Worm (Caenorhabditis elegans) whole organism, L2 larva: ENCODE measurements around the gene cut-3.

ENCODE experiments used
- C34F6.9 ChIP-seq: fragments of 150-350 bp; optimal IDR thresholded peaks from 2 replicates; lab custom pipeline; 2014; ENCODE audit warnings: missing biosample characterization, missing genetic modification characterization
- F13H6.1 ChIP-seq: sonication (generic microtip); optimal IDR thresholded peaks from 2 replicates; lab custom pipeline; 2016; ENCODE audit warnings: missing genetic modification characterization, missing compliant biosample characterization
- R02D3.7 ChIP-seq: fragments of 150-350 bp; optimal IDR thresholded peaks from 2 replicates; lab custom pipeline; 2014; ENCODE audit warnings: missing biosample characterization, missing genetic modification characterization
- ZK546.5 ChIP-seq: sonication (generic microtip); optimal IDR thresholded peaks from 2 replicates; lab custom pipeline; 2017; ENCODE audit warnings: missing biosample characterization, missing genetic modification characterization
- alr-1 ChIP-seq: fragments of 150-350 bp; optimal IDR thresholded peaks from 2 replicates; lab custom pipeline; 2014; ENCODE audit warnings: missing biosample characterization, missing genetic modification characterization
- aly-2 ChIP-seq: fragments of 150-350 bp; optimal IDR thresholded peaks from 2 replicates; lab custom pipeline; 2014; ENCODE audit warnings: missing biosample characterization, missing genetic modification characterization
- ama-1 ChIP-seq: fragments of 150-350 bp; optimal IDR thresholded peaks from 2 replicates; lab custom pipeline; 2018; ENCODE audit warnings: inconsistent platforms
- ceh-16 ChIP-seq: fragments of 150-350 bp; optimal IDR thresholded peaks from 2 replicates; lab custom pipeline; 2014; ENCODE audit warnings: missing biosample characterization, missing genetic modification characterization
- ceh-82 ChIP-seq: fragments of 150-350 bp; optimal IDR thresholded peaks from 2 replicates; lab custom pipeline; 2014; ENCODE audit warnings: missing biosample characterization, missing genetic modification characterization
- crh-2 ChIP-seq: sonication (generic microtip); optimal IDR thresholded peaks from 2 replicates; lab custom pipeline; 2017; ENCODE audit warnings: missing biosample characterization, missing genetic modification characterization
- egl-27 ChIP-seq: sonication (generic microtip); optimal IDR thresholded peaks from 3 replicates; lab custom pipeline; 2017; ENCODE audit warnings: missing biosample characterization, missing genetic modification reagents, missing genetic modification characterization
- elt-3 ChIP-seq: sonication (generic microtip); optimal IDR thresholded peaks from 2 replicates; lab custom pipeline; 2017; ENCODE audit warnings: missing biosample characterization, missing genetic modification characterization
- fos-1 ChIP-seq: fragments of 150-350 bp; optimal IDR thresholded peaks from 2 replicates; lab custom pipeline; 2014; ENCODE audit warnings: missing biosample characterization, missing genetic modification characterization
- lin-13 ChIP-seq: fragments of 150-350 bp; optimal IDR thresholded peaks from 2 replicates; lab custom pipeline; 2014; ENCODE audit warnings: missing biosample characterization, missing genetic modification reagents, missing genetic modification characterization
- lin-39 ChIP-seq: fragments of 150-350 bp; optimal IDR thresholded peaks from 2 replicates; lab custom pipeline; 2014; ENCODE audit warnings: missing biosample characterization, missing genetic modification reagents, missing genetic modification characterization
- lsy-2 ChIP-seq, 2 experiments: fragments of 150-350 bp in 1 of 2; sonication (generic microtip) in 1 of 2; optimal IDR thresholded peaks; 2 replicates each; lab custom pipeline; 2014 to 2017; ENCODE audit warnings: missing biosample characterization in 2 of 2, missing genetic modification characterization in 2 of 2
- mab-5 ChIP-seq: fragments of 150-350 bp; optimal IDR thresholded peaks from 2 replicates; lab custom pipeline; 2014; ENCODE audit warnings: missing biosample characterization, missing genetic modification characterization
- mbf-1 ChIP-seq: sonication (generic microtip); optimal IDR thresholded peaks from 2 replicates; lab custom pipeline; 2017; ENCODE audit warnings: missing biosample characterization, missing genetic modification characterization
- mdl-1 ChIP-seq, 2 experiments: fragments of 150-350 bp in 1 of 2; sonication (generic microtip) in 1 of 2; optimal IDR thresholded peaks; 2 replicates each; lab custom pipeline; 2017; ENCODE audit warnings: missing biosample characterization in 2 of 2, missing genetic modification characterization in 2 of 2
- nhr-10 ChIP-seq: sonication (generic microtip); optimal IDR thresholded peaks from 2 replicates; lab custom pipeline; 2017; ENCODE audit warnings: missing biosample characterization, missing genetic modification characterization
- nhr-11 ChIP-seq: fragments of 150-350 bp; optimal IDR thresholded peaks from 2 replicates; lab custom pipeline; 2014; ENCODE audit warnings: missing biosample characterization, missing genetic modification characterization
- nhr-12 ChIP-seq: fragments of 150-350 bp; optimal IDR thresholded peaks from 2 replicates; lab custom pipeline; 2014; ENCODE audit warnings: missing biosample characterization, missing genetic modification characterization
- nhr-129 ChIP-seq: fragments of 150-350 bp; optimal IDR thresholded peaks from 2 replicates; lab custom pipeline; 2014; ENCODE audit warnings: missing biosample characterization, missing genetic modification characterization
- nhr-21 ChIP-seq: fragments of 150-350 bp; optimal IDR thresholded peaks from 2 replicates; lab custom pipeline; 2014; ENCODE audit warnings: missing biosample characterization, missing genetic modification characterization
- nhr-25 ChIP-seq: fragments of 150-350 bp; sonication (generic microtip); optimal IDR thresholded peaks from 3 replicates; lab custom pipeline; 2014; ENCODE audit warnings: missing biosample characterization, missing genetic modification characterization
- nhr-6 ChIP-seq: fragments of 150-350 bp; optimal IDR thresholded peaks from 2 replicates; lab custom pipeline; 2014; ENCODE audit warnings: missing biosample characterization, missing genetic modification characterization
- nhr-77 ChIP-seq: fragments of 150-350 bp; optimal IDR thresholded peaks from 2 replicates; lab custom pipeline; 2014; ENCODE audit warnings: missing biosample characterization, missing genetic modification characterization
- peb-1 ChIP-seq: fragments of 150-350 bp; optimal IDR thresholded peaks from 2 replicates; lab custom pipeline; 2014; ENCODE audit warnings: missing biosample characterization, missing genetic modification characterization
- sem-4 ChIP-seq: fragments of 150-350 bp; optimal IDR thresholded peaks from 2 replicates; lab custom pipeline; 2014; ENCODE audit warnings: missing biosample characterization, missing genetic modification reagents, missing genetic modification characterization
- sma-3 ChIP-seq: sonication (generic microtip); optimal IDR thresholded peaks from 2 replicates; lab custom pipeline; 2016; ENCODE audit warnings: missing genetic modification reagents, missing genetic modification characterization, missing compliant biosample characterization
- sma-9 ChIP-seq, 2 experiments: fragments of 150-350 bp in 1 of 2; sonication (generic microtip) in 1 of 2; optimal IDR thresholded peaks; 2 replicates each; lab custom pipeline; 2014 to 2016; ENCODE audit warnings: missing genetic modification characterization in 2 of 2, mild to moderate bottlenecking in 1 of 2, missing biosample characterization in 1 of 2, missing compliant biosample characterization in 1 of 2, missing genetic modification reagents in 1 of 2, moderate library complexity in 1 of 2
- snpc-4 ChIP-seq: fragments of 150-350 bp; optimal IDR thresholded peaks from 2 replicates; lab custom pipeline; 2014; ENCODE audit warnings: missing biosample characterization, missing genetic modification characterization
- unc-55 ChIP-seq: fragments of 150-350 bp; sonication (generic microtip); optimal IDR thresholded peaks from 3 replicates; lab custom pipeline; 2014; ENCODE audit warnings: missing biosample characterization, missing genetic modification reagents, missing genetic modification characterization
- unc-62 ChIP-seq: fragments of 150-350 bp; optimal IDR thresholded peaks from 2 replicates; lab custom pipeline; 2014; ENCODE audit warnings: missing biosample characterization, missing genetic modification reagents, missing genetic modification characterization
- zag-1 ChIP-seq: fragments of 150-350 bp; optimal IDR thresholded peaks from 2 replicates; lab custom pipeline; 2014; ENCODE audit warnings: missing biosample characterization, missing genetic modification characterization
- ztf-4 ChIP-seq: fragments of 150-350 bp; optimal IDR thresholded peaks from 2 replicates; lab custom pipeline; 2014; ENCODE audit warnings: missing biosample characterization, missing genetic modification characterization

Gene cut-3

ce11 chrII:8483124-8483792 lies 36.6 kb upstream of the cut-3 start (continued):
- TF ChIP-seq nhr-12 (tag; lab: Kevin White, UChicago): no peak
- peak; percentile 26 for TF ChIP-seq nhr-11 (tag; lab: Kevin White, UChicago)
- TF ChIP-seq mdl-1 (tag; optimal IDR thresholded peaks at IDR 0.05; lab: Kevin White, UChicago): no peak
- TF ChIP-seq unc-55 (GFP tag; lab: Kevin White, UChicago): peak; percentile 12
- TF ChIP-seq sma-3 (GFP tag; lab: Kevin White, UChicago): no peak
- no peak for TF ChIP-seq ZK546.5
- no peak for TF ChIP-seq egl-27 (tag; lab: Kevin White, UChicago)
- no peak for TF ChIP-seq unc-62 (GFP tag; lab: Kevin White, UChicago)
- TF ChIP-seq ceh-82: no peak
- TF ChIP-seq alr-1 (tag; lab: Kevin White, UChicago): no peak
- TF ChIP-seq lin-13: no peak
- no peak for TF ChIP-seq nhr-21 (tag; lab: Kevin White, UChicago)
- no peak for TF ChIP-seq sma-9 (GFP tag; optimal IDR thresholded peaks at IDR 0.05; lab: Kevin White, UChicago)
- TF ChIP-seq sma-9 (tag; optimal IDR thresholded peaks at IDR 0.05; lab: Kevin White, UChicago): no peak
- TF ChIP-seq lin-39 (tag; lab: Kevin White, UChicago): no peak
- no peak for TF ChIP-seq nhr-10 (tag; lab: Kevin White, UChicago)

ce11 chrII:8481731-8482253 lies 35.2 kb upstream of the cut-3 start, which contains the start of gene M05D6.5:
Gene M05D6.5 (minus strand): TSS chrII:8482203.
- TF ChIP-seq alr-1 (tag; lab: Kevin White, UChicago) (no peak), ztf-4 (tag; lab: Kevin White, UChicago) (peak; percentile 67), mab-5 (tag; lab: Kevin White, UChicago) (no peak), sem-4 (no peak), snpc-4 (tag; lab: Kevin White, UChicago) (no peak), nhr-77 (no peak), ama-1 (peak; percentile 20), mbf-1 (tag; lab: Kevin White, UChicago) (no peak)

- TF ChIP-seq ztf-4 (tag; lab: Kevin White, UChicago): peak; percentile 58
- TF ChIP-seq ama-1: no peak
- peak; percentile 41 for TF ChIP-seq C34F6.9 (tag; lab: Kevin White, UChicago)
- peak; percentile 29 for TF ChIP-seq nhr-129 (tag; lab: Kevin White, UChicago)
- TF ChIP-seq sma-9 (GFP tag; optimal IDR thresholded peaks at IDR 0.05; lab: Kevin White, UChicago): peak; percentile 68
- no peak for TF ChIP-seq sma-9 (tag; optimal IDR thresholded peaks at IDR 0.05; lab: Kevin White, UChicago)
- no peak for TF ChIP-seq peb-1 (tag; lab: Kevin White, UChicago)
- peak; percentile 4 for TF ChIP-seq F13H6.1 (tag; lab: Kevin White, UChicago)
- no peak for TF ChIP-seq ZK546.5
- TF ChIP-seq fos-1 (tag; lab: Kevin White, UChicago): peak; percentile 5
- TF ChIP-seq crh-2 (tag; lab: Kevin White, UChicago): peak; percentile 2
- peak in 1 of 2 experiments; percentile 24 for TF ChIP-seq lsy-2 (tag; optimal IDR thresholded peaks at IDR 0.05; lab: Kevin White, UChicago)
- TF ChIP-seq alr-1 (tag; lab: Kevin White, UChicago): no peak
These were observed 34.5 kb upstream of the cut-3 start for ce11 chrII:8481033-8481708.

- no peak for TF ChIP-seq nhr-12 (tag; lab: Kevin White, UChicago)
- no peak for TF ChIP-seq zag-1 (tag; lab: Kevin White, UChicago)
- TF ChIP-seq nhr-129 (tag; lab: Kevin White, UChicago): no peak
- TF ChIP-seq nhr-6 (tag; lab: Kevin White, UChicago): no peak
- no peak for TF ChIP-seq peb-1 (tag; lab: Kevin White, UChicago)
- no peak for TF ChIP-seq ceh-16 (tag; lab: Kevin White, UChicago)
- TF ChIP-seq nhr-77: no peak
- TF ChIP-seq nhr-25: no peak
- no peak for TF ChIP-seq elt-3 (tag; lab: Kevin White, UChicago)
- TF ChIP-seq aly-2 (tag; lab: Kevin White, UChicago): no peak
- TF ChIP-seq R02D3.7: no peak
- TF ChIP-seq, all 48 proteins: peak for 0
These were observed 33.5 kb upstream of the cut-3 start, which contains the start of gene lact-4 for ce11 chrII:8480166-8480565. Gene lact-4 (minus strand): TSS chrII:8480478.
